Worm (Caenorhabditis elegans) whole organism, L2 larva: ENCODE measurements around the gene F19C7.3.

Source experiments
- C34F6.9 ChIP-seq: fragments of 150-350 bp; optimal IDR thresholded peaks from 2 replicates; lab custom pipeline; 2014; ENCODE audit warnings: missing biosample characterization, missing genetic modification characterization
- F13H6.1 ChIP-seq: sonication (generic microtip); optimal IDR thresholded peaks from 2 replicates; lab custom pipeline; 2016; ENCODE audit warnings: missing genetic modification characterization, missing compliant biosample characterization
- Y55F3AM.14 ChIP-seq: fragments of 200-800 bp; sonication (Bioruptor generic); optimal IDR thresholded peaks from 2 replicates; lab custom pipeline; 2018; ENCODE audit warnings: mild to moderate bottlenecking, missing genetic modification characterization, missing compliant biosample characterization
- ZK546.5 ChIP-seq: sonication (generic microtip); optimal IDR thresholded peaks from 2 replicates; lab custom pipeline; 2017; ENCODE audit warnings: missing biosample characterization, missing genetic modification characterization
- ama-1 ChIP-seq: fragments of 150-350 bp; optimal IDR thresholded peaks from 2 replicates; lab custom pipeline; 2018; ENCODE audit warnings: inconsistent platforms
- ceh-16 ChIP-seq: fragments of 150-350 bp; optimal IDR thresholded peaks from 2 replicates; lab custom pipeline; 2014; ENCODE audit warnings: missing biosample characterization, missing genetic modification characterization
- ceh-82 ChIP-seq: fragments of 150-350 bp; optimal IDR thresholded peaks from 2 replicates; lab custom pipeline; 2014; ENCODE audit warnings: missing biosample characterization, missing genetic modification characterization
- crh-2 ChIP-seq: sonication (generic microtip); optimal IDR thresholded peaks from 2 replicates; lab custom pipeline; 2017; ENCODE audit warnings: missing biosample characterization, missing genetic modification characterization
- dmd-4 ChIP-seq: sonication (generic microtip); optimal IDR thresholded peaks from 2 replicates; lab custom pipeline; 2017; ENCODE audit warnings: missing biosample characterization, missing genetic modification characterization
- egl-27 ChIP-seq: sonication (generic microtip); optimal IDR thresholded peaks from 3 replicates; lab custom pipeline; 2017; ENCODE audit warnings: missing biosample characterization, missing genetic modification reagents, missing genetic modification characterization
- elt-3 ChIP-seq: sonication (generic microtip); optimal IDR thresholded peaks from 2 replicates; lab custom pipeline; 2017; ENCODE audit warnings: missing biosample characterization, missing genetic modification characterization
- fos-1 ChIP-seq: fragments of 150-350 bp; optimal IDR thresholded peaks from 2 replicates; lab custom pipeline; 2014; ENCODE audit warnings: missing biosample characterization, missing genetic modification characterization
- gmeb-1 ChIP-seq: fragments of 150-350 bp; optimal IDR thresholded peaks from 2 replicates; lab custom pipeline; 2014; ENCODE audit warnings: missing biosample characterization, missing genetic modification characterization
- lin-11 ChIP-seq: fragments of 150-350 bp; sonication (generic microtip); optimal IDR thresholded peaks from 2 replicates; lab custom pipeline; 2014; ENCODE audit warnings: missing biosample characterization, missing genetic modification characterization, inconsistent platforms, mixed read lengths
- lin-13 ChIP-seq: fragments of 150-350 bp; optimal IDR thresholded peaks from 2 replicates; lab custom pipeline; 2014; ENCODE audit warnings: missing biosample characterization, missing genetic modification reagents, missing genetic modification characterization
- mab-5 ChIP-seq: fragments of 150-350 bp; optimal IDR thresholded peaks from 2 replicates; lab custom pipeline; 2014; ENCODE audit warnings: missing biosample characterization, missing genetic modification characterization
- mbf-1 ChIP-seq: sonication (generic microtip); optimal IDR thresholded peaks from 2 replicates; lab custom pipeline; 2017; ENCODE audit warnings: missing biosample characterization, missing genetic modification characterization
- mdl-1 ChIP-seq, 2 experiments: fragments of 150-350 bp in 1 of 2; sonication (generic microtip) in 1 of 2; optimal IDR thresholded peaks; 2 replicates each; lab custom pipeline; 2017; ENCODE audit warnings: missing biosample characterization in 2 of 2, missing genetic modification characterization in 2 of 2
- nhr-10 ChIP-seq: sonication (generic microtip); optimal IDR thresholded peaks from 2 replicates; lab custom pipeline; 2017; ENCODE audit warnings: missing biosample characterization, missing genetic modification characterization
- nhr-12 ChIP-seq: fragments of 150-350 bp; optimal IDR thresholded peaks from 2 replicates; lab custom pipeline; 2014; ENCODE audit warnings: missing biosample characterization, missing genetic modification characterization
- nhr-129 ChIP-seq: fragments of 150-350 bp; optimal IDR thresholded peaks from 2 replicates; lab custom pipeline; 2014; ENCODE audit warnings: missing biosample characterization, missing genetic modification characterization
- nhr-237 ChIP-seq: fragments of 150-350 bp; optimal IDR thresholded peaks from 2 replicates; lab custom pipeline; 2014; ENCODE audit warnings: missing biosample characterization, missing genetic modification characterization
- nhr-25 ChIP-seq: fragments of 150-350 bp; sonication (generic microtip); optimal IDR thresholded peaks from 3 replicates; lab custom pipeline; 2014; ENCODE audit warnings: missing biosample characterization, missing genetic modification characterization
- nhr-6 ChIP-seq: fragments of 150-350 bp; optimal IDR thresholded peaks from 2 replicates; lab custom pipeline; 2014; ENCODE audit warnings: missing biosample characterization, missing genetic modification characterization
- nhr-77 ChIP-seq: fragments of 150-350 bp; optimal IDR thresholded peaks from 2 replicates; lab custom pipeline; 2014; ENCODE audit warnings: missing biosample characterization, missing genetic modification characterization
- peb-1 ChIP-seq: fragments of 150-350 bp; optimal IDR thresholded peaks from 2 replicates; lab custom pipeline; 2014; ENCODE audit warnings: missing biosample characterization, missing genetic modification characterization
- sem-4 ChIP-seq: fragments of 150-350 bp; optimal IDR thresholded peaks from 2 replicates; lab custom pipeline; 2014; ENCODE audit warnings: missing biosample characterization, missing genetic modification reagents, missing genetic modification characterization
- skn-1 ChIP-seq: sonication (generic microtip); optimal IDR thresholded peaks from 2 replicates; lab custom pipeline; 2017; ENCODE audit warnings: missing biosample characterization, missing genetic modification characterization
- sma-3 ChIP-seq: sonication (generic microtip); optimal IDR thresholded peaks from 2 replicates; lab custom pipeline; 2016; ENCODE audit warnings: missing genetic modification reagents, missing genetic modification characterization, missing compliant biosample characterization
- sma-9 ChIP-seq, 2 experiments: fragments of 150-350 bp in 1 of 2; sonication (generic microtip) in 1 of 2; optimal IDR thresholded peaks; 2 replicates each; lab custom pipeline; 2014 to 2016; ENCODE audit warnings: missing genetic modification characterization in 2 of 2, mild to moderate bottlenecking in 1 of 2, missing biosample characterization in 1 of 2, missing compliant biosample characterization in 1 of 2, missing genetic modification reagents in 1 of 2, moderate library complexity in 1 of 2
- unc-39 ChIP-seq: fragments of 150-350 bp; optimal IDR thresholded peaks from 2 replicates; lab custom pipeline; 2014; ENCODE audit warnings: missing biosample characterization, missing genetic modification characterization
- unc-55 ChIP-seq: fragments of 150-350 bp; sonication (generic microtip); optimal IDR thresholded peaks from 3 replicates; lab custom pipeline; 2014; ENCODE audit warnings: missing biosample characterization, missing genetic modification reagents, missing genetic modification characterization
- zag-1 ChIP-seq: fragments of 150-350 bp; optimal IDR thresholded peaks from 2 replicates; lab custom pipeline; 2014; ENCODE audit warnings: missing biosample characterization, missing genetic modification characterization
- ztf-11 ChIP-seq: sonication (generic microtip); optimal IDR thresholded peaks from 2 replicates; lab custom pipeline; 2017; ENCODE audit warnings: missing biosample characterization, missing genetic modification characterization

The F19C7.3 gene

ce11 chrIV:4596824-4597223 is at the start of gene F19C7.3:
Gene F19C7.3 (plus strand): TSS chrIV:4597124.
- TF ChIP-seq nhr-129 (tag; lab: Kevin White, UChicago): no peak
- TF ChIP-seq dmd-4: no peak
- no peak for TF ChIP-seq ZK546.5
- no peak for TF ChIP-seq gmeb-1 (tag; lab: Kevin White, UChicago)
- TF ChIP-seq sma-9 (GFP tag; optimal IDR thresholded peaks at IDR 0.05; lab: Kevin White, UChicago): no peak
- no peak for TF ChIP-seq sma-9 (tag; optimal IDR thresholded peaks at IDR 0.05; lab: Kevin White, UChicago)
- TF ChIP-seq nhr-25 (tag; lab: Kevin White, UChicago): no peak
- TF ChIP-seq lin-11 (tag; lab: Kevin White, UChicago): no peak
- no peak for TF ChIP-seq ztf-11 (tag; lab: Kevin White, UChicago)
- TF ChIP-seq ceh-82 (tag; lab: Kevin White, UChicago): no peak
- no peak for TF ChIP-seq sma-3
- TF ChIP-seq skn-1: no peak
- TF ChIP-seq F13H6.1 (tag; lab: Kevin White, UChicago): no peak
- TF ChIP-seq zag-1 (tag; lab: Kevin White, UChicago): no peak
- no peak for TF ChIP-seq nhr-77 (tag; lab: Kevin White, UChicago)
- no peak for TF ChIP-seq peb-1 (tag; lab: Kevin White, UChicago)

- TF ChIP-seq ama-1 (lab: Kevin White, UChicago) (no peak), unc-55 (no peak), lin-13 (GFP tag; lab: Kevin White, UChicago) (no peak), Y55F3AM.14 (GFP tag; lab: Kevin White, UChicago) (no peak), lin-11 (tag; lab: Kevin White, UChicago) (no peak), sem-4 (no peak), nhr-25 (tag; lab: Kevin White, UChicago) (no peak), mab-5 (tag; lab: Kevin White, UChicago) (no peak), zag-1 (tag; lab: Kevin White, UChicago) (no peak), nhr-237 (no peak), mdl-1 (tag; optimal IDR thresholded peaks at IDR 0.05; lab: Kevin White, UChicago) (no peak), mbf-1 (tag; lab: Kevin White, UChicago) (no peak), skn-1 (no peak), egl-27 (tag; lab: Kevin White, UChicago) (no peak), ceh-16 (tag; lab: Kevin White, UChicago) (no peak), unc-39 (no peak), nhr-10 (tag; lab: Kevin White, UChicago) (no peak), nhr-12 (tag; lab: Kevin White, UChicago) (no peak)
These were observed 48.7 kb upstream of the F19C7.3 start, which contains the start of gene ZK185.1 for ce11 chrIV:4548253-4548652. Gene ZK185.1 (plus strand): TSS chrIV:4548553.

- TF ChIP-seq nhr-77 (tag; lab: Kevin White, UChicago) (no peak), zag-1 (tag; lab: Kevin White, UChicago) (no peak), F13H6.1 (tag; lab: Kevin White, UChicago) (no peak), ZK546.5 (no peak), egl-27 (tag; lab: Kevin White, UChicago) (no peak), Y55F3AM.14 (GFP tag; lab: Kevin White, UChicago) (no peak), unc-55 (no peak), fos-1 (no peak), ceh-16 (tag; lab: Kevin White, UChicago) (no peak), elt-3 (tag; lab: Kevin White, UChicago) (no peak)
- TF ChIP-seq, all 48 proteins: peak for 0
These were observed 45.4 kb upstream of the F19C7.3 start for ce11 chrIV:4551562-4551961.

ce11 chrIV:4557130-4557529 is 39.8 kb upstream of the F19C7.3 start:
- TF ChIP-seq ceh-82 (tag; lab: Kevin White, UChicago) (no peak), F13H6.1 (tag; lab: Kevin White, UChicago) (no peak), ZK546.5 (no peak), zag-1 (tag; lab: Kevin White, UChicago) (no peak), nhr-12 (tag; lab: Kevin White, UChicago) (no peak), nhr-6 (tag; lab: Kevin White, UChicago) (no peak), C34F6.9 (no peak), mbf-1 (tag; lab: Kevin White, UChicago) (no peak), Y55F3AM.14 (GFP tag; lab: Kevin White, UChicago) (no peak), nhr-77 (tag; lab: Kevin White, UChicago) (no peak), dmd-4 (no peak)
- TF ChIP-seq, all 48 proteins: peak for 0

ce11 chrIV:4557731-4558130 is 39.2 kb upstream of the F19C7.3 start:
- TF ChIP-seq nhr-10 (tag; lab: Kevin White, UChicago) (no peak), fos-1 (peak; percentile 9), F13H6.1 (tag; lab: Kevin White, UChicago) (peak; percentile 39), crh-2 (peak; percentile 51)
